Fruit fly (Drosophila melanogaster): Measurements from ENCODE around the gene CG32413.

DNA sequence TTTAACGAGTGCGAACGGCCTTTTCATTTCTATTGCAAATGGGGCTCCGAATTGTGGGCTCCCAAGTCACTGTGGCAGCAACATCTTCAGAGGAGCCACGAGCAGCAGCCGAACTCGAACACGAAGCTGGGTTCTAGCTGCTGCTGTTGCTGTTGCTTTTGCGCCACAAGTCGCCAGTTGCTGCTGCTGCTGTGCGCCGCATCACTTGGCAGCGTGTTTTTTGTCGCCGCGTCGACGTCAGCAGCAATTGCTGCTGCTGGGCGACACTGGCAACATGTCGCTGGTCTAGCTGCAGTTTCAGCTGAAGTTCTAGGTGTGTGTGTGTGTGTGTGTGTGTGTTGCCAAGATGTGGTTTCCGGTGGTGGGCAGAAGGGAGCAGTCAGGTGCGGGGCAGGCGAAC is 48.7 kb upstream of the CG32413 start:
- no peak for TF ChIP-seq CG8478 (optimal IDR thresholded peaks at IDR 0.05)
- TF ChIP-seq CTCF (optimal IDR thresholded peaks at IDR 0.05) = no peak
